Worm (Caenorhabditis elegans): Measurements from ENCODE around the gene C49F5.7.

C49F5.7 gene

ce11 chrX:11968024-11968598 is 26.5 kb upstream of the C49F5.7 start:
- no peak for TF ChIP-seq unc-62 (GFP tag; optimal IDR thresholded peaks at IDR 0.05)

- TF ChIP-seq unc-62 (GFP tag; optimal IDR thresholded peaks at IDR 0.05) = no peak
Measured at ce11 chrX:11969085-11969484, 25.5 kb upstream of the C49F5.7 start.

- no peak for TF ChIP-seq unc-62 (GFP tag; optimal IDR thresholded peaks at IDR 0.05)
Measured at ce11 chrX:11969554-11969953, 25.0 kb upstream of the C49F5.7 start.

ce11 chrX:11971323-11971722 is 23.3 kb upstream of the C49F5.7 start:
- TF ChIP-seq unc-62 (GFP tag; optimal IDR thresholded peaks at IDR 0.05) = no peak

ce11 chrX:11974629-11975085 is 19.9 kb upstream of the C49F5.7 start, which contains the start of gene set-6:
TSS of gene set-6 (minus strand) at chrX:11974679.
- TF ChIP-seq unc-62 (GFP tag; optimal IDR thresholded peaks at IDR 0.05) = no peak

- no peak for TF ChIP-seq unc-62 (GFP tag; optimal IDR thresholded peaks at IDR 0.05)
Measured at ce11 chrX:11982065-11982464, 12.5 kb upstream of the C49F5.7 start, which contains the start of gene nhr-167. TSS of gene nhr-167 (minus strand) at chrX:11982085.

- TF ChIP-seq unc-62 (GFP tag; optimal IDR thresholded peaks at IDR 0.05) = no peak
Measured at ce11 chrX:11983576-11984061, 11.0 kb upstream of the C49F5.7 start, which contains the start of gene C49F5.3. TSS of gene C49F5.3 (minus strand) at chrX:11983626.

- TF ChIP-seq unc-62 (GFP tag; optimal IDR thresholded peaks at IDR 0.05) = no peak
Measured at ce11 chrX:11985887-11986286, 8.7 kb upstream of the C49F5.7 start, which contains the start of gene C49F5.5. TSS of gene C49F5.5 (plus strand) at chrX:11986187.

- no peak for TF ChIP-seq unc-62 (GFP tag; optimal IDR thresholded peaks at IDR 0.05)
Measured at ce11 chrX:11987900-11988364, 6.7 kb upstream of the C49F5.7 start, which contains the start of gene C49F5.6. TSS of gene C49F5.6 (plus strand) at chrX:11988314.

- no peak for TF ChIP-seq unc-62 (GFP tag; optimal IDR thresholded peaks at IDR 0.05)
Measured at ce11 chrX:11992246-11992645, 2.3 kb upstream of the C49F5.7 start.

ce11 chrX:11992778-11993177 is 1.8 kb upstream of the C49F5.7 start:
- no peak for TF ChIP-seq unc-62 (GFP tag; optimal IDR thresholded peaks at IDR 0.05)

ce11 chrX:11993327-11993726 is 1.3 kb upstream of the C49F5.7 start:
- TF ChIP-seq unc-62 (GFP tag; optimal IDR thresholded peaks at IDR 0.05) = no peak

- no peak for TF ChIP-seq unc-62 (GFP tag; optimal IDR thresholded peaks at IDR 0.05)
Measured at ce11 chrX:11996606-11997005, 2.0 kb downstream of the C49F5.7 start.

- no peak for TF ChIP-seq unc-62 (GFP tag; optimal IDR thresholded peaks at IDR 0.05)
Measured at ce11 chrX:11999573-11999972, 5.0 kb downstream of the C49F5.7 start.

ce11 chrX:12001600-12001999 is 7.0 kb downstream of the C49F5.7 start:
- TF ChIP-seq unc-62 (GFP tag; optimal IDR thresholded peaks at IDR 0.05) = no peak

ce11 chrX:12003969-12004368 is 9.4 kb downstream of the C49F5.7 start:
- TF ChIP-seq unc-62 (GFP tag; optimal IDR thresholded peaks at IDR 0.05) = no peak

ce11 chrX:12004925-12005324 is 10.3 kb downstream of the C49F5.7 start:
- TF ChIP-seq unc-62 (GFP tag; optimal IDR thresholded peaks at IDR 0.05) = no peak

Measured in whole organism, dauer.